Fruit fly (Drosophila melanogaster) whole organism, prepupa: ENCODE measurements around the gene CG10631.

Experiments
- Blimp-1 ChIP-seq: fragments of 200-800 bp; sonication (Bioruptor generic); optimal IDR thresholded peaks from 3 replicates; lab custom pipeline; 2017; ENCODE audit warnings: missing biosample characterization, missing genetic modification characterization, mild to moderate bottlenecking, moderate library complexity, missing genetic modification reagents
- CG10669 ChIP-seq: fragments of 200-800 bp; sonication (Bioruptor generic); optimal IDR thresholded peaks from 3 replicates; lab custom pipeline; 2018; ENCODE audit warnings: missing biosample characterization, mild to moderate bottlenecking, missing genetic modification characterization, moderate library complexity
- CG11294 ChIP-seq: fragments of 200-800 bp; sonication (Bioruptor generic); IDR thresholded peaks from 2 replicates; pipeline ENCODE4 v1.3.6; 2022; ENCODE audit warnings: missing biosample characterization, missing genetic modification characterization
- CG11762 ChIP-seq: fragments of 200-800 bp; sonication (Bioruptor generic); optimal IDR thresholded peaks from 3 replicates; lab custom pipeline; 2016; ENCODE audit warnings: missing biosample characterization, missing genetic modification characterization; ENCODE audit not compliant: insufficient read depth
- CG11902 ChIP-seq: fragments of 200-800 bp; sonication (Bioruptor generic); optimal IDR thresholded peaks from 3 replicates; lab custom pipeline; 2016; ENCODE audit warnings: missing biosample characterization, missing genetic modification characterization
- CG15336 ChIP-seq: fragments of 200-800 bp; sonication (Bioruptor generic); IDR thresholded peaks from 2 replicates; pipeline ENCODE4 v1.3.6; 2022; ENCODE audit warnings: missing biosample characterization, missing genetic modification characterization
- CG1621 ChIP-seq: fragments of 200-800 bp; sonication (Bioruptor generic); optimal IDR thresholded peaks from 3 replicates; lab custom pipeline; 2018; ENCODE audit warnings: missing biosample characterization, mild to moderate bottlenecking, missing genetic modification characterization
- CG16779 ChIP-seq: fragments of 200-800 bp; sonication (Bioruptor generic); optimal IDR thresholded peaks from 3 replicates; lab custom pipeline; 2017; ENCODE audit warnings: missing biosample characterization, mild to moderate bottlenecking, missing genetic modification characterization
- CG3032 ChIP-seq: fragments of 200-800 bp; optimal IDR thresholded peaks from 2 replicates; lab custom pipeline; 2019; ENCODE audit warnings: missing biosample characterization, mild to moderate bottlenecking, missing genetic modification characterization, moderate library complexity
- CG31627 ChIP-seq: fragments of 200-800 bp; sonication (Bioruptor generic); optimal IDR thresholded peaks from 3 replicates; lab custom pipeline; 2016; ENCODE audit warnings: missing biosample characterization, missing genetic modification characterization
- CG32006 ChIP-seq: fragments of 200-800 bp; sonication (Bioruptor generic); optimal IDR thresholded peaks from 3 replicates; lab custom pipeline; 2017; ENCODE audit warnings: missing biosample characterization, mild to moderate bottlenecking, missing genetic modification characterization
- CG3919 ChIP-seq: fragments of 200-800 bp; sonication (Bioruptor generic); optimal IDR thresholded peaks from 3 replicates; lab custom pipeline; 2016; ENCODE audit warnings: missing biosample characterization, missing genetic modification characterization
- CG4318 ChIP-seq: fragments of 200-800 bp; sonication (Bioruptor generic); optimal IDR thresholded peaks from 3 replicates; lab custom pipeline; 2017; ENCODE audit warnings: missing biosample characterization, mild to moderate bottlenecking, missing genetic modification characterization
- CG6276 ChIP-seq: fragments of 200-800 bp; sonication (Bioruptor generic); optimal IDR thresholded peaks from 2 replicates; lab custom pipeline; 2017; ENCODE audit warnings: missing biosample characterization, mild to moderate bottlenecking, missing genetic modification characterization
- CG6792 ChIP-seq: fragments of 200-800 bp; sonication (Bioruptor generic); optimal IDR thresholded peaks from 3 replicates; lab custom pipeline; 2016; ENCODE audit warnings: missing biosample characterization, missing genetic modification characterization
- CG6854 ChIP-seq: fragments of 200-800 bp; sonication (Bioruptor generic); optimal IDR thresholded peaks from 2 replicates; lab custom pipeline; 2017; ENCODE audit warnings: missing biosample characterization, mild to moderate bottlenecking, missing genetic modification characterization
- CG8319 ChIP-seq: fragments of 200-800 bp; sonication (Bioruptor generic); optimal IDR thresholded peaks from 3 replicates; lab custom pipeline; 2016; ENCODE audit warnings: missing biosample characterization, missing genetic modification characterization
- Eip75B ChIP-seq: fragments of 200-800 bp; sonication (Bioruptor generic); optimal IDR thresholded peaks from 3 replicates; lab custom pipeline; 2016; ENCODE audit warnings: missing biosample characterization, missing genetic modification characterization
- Eip78C ChIP-seq: fragments of 200-800 bp; sonication (Bioruptor generic); peaks from one replicate; lab custom pipeline; 2016; ENCODE audit warnings: missing biosample characterization, missing genetic modification characterization
- Eip93F ChIP-seq: fragments of 200-800 bp; sonication (Bioruptor generic); optimal IDR thresholded peaks from 2 replicates; lab custom pipeline; 2016; ENCODE audit warnings: missing biosample characterization, mild to moderate bottlenecking, missing genetic modification characterization
- Ets21C ChIP-seq: fragments of 200-800 bp; sonication (Bioruptor generic); optimal IDR thresholded peaks from 3 replicates; lab custom pipeline; 2016; ENCODE audit warnings: missing biosample characterization, missing genetic modification characterization
- Ets96B ChIP-seq: fragments of 200-800 bp; optimal IDR thresholded peaks from 2 replicates; lab custom pipeline; 2019; ENCODE audit warnings: missing biosample characterization, mild to moderate bottlenecking, missing genetic modification characterization, moderate library complexity
- Gug ChIP-seq: fragments of 200-800 bp; sonication (Bioruptor generic); IDR thresholded peaks from 2 replicates; pipeline ENCODE4 v1.3.6; 2022; ENCODE audit warnings: missing biosample characterization, missing genetic modification characterization
- Hr38 ChIP-seq: sonication (Bioruptor generic); optimal IDR thresholded peaks from 2 replicates; lab custom pipeline; 2016; ENCODE audit warnings: missing biosample characterization, missing genetic modification characterization
- Hr39 ChIP-seq: fragments of 200-800 bp; sonication (Bioruptor generic); optimal IDR thresholded peaks from 2 replicates; lab custom pipeline; 2016; ENCODE audit warnings: missing biosample characterization, missing genetic modification characterization
- Lpt ChIP-seq: fragments of 200-800 bp; sonication (Bioruptor generic); optimal IDR thresholded peaks from 3 replicates; lab custom pipeline; 2016; ENCODE audit warnings: missing biosample characterization, missing genetic modification characterization
- Met ChIP-seq: fragments of 200-800 bp; sonication (Bioruptor generic); optimal IDR thresholded peaks from 3 replicates; lab custom pipeline; 2016; ENCODE audit warnings: missing biosample characterization, missing genetic modification characterization
- Smox ChIP-seq: fragments of 200-800 bp; sonication (Bioruptor generic); optimal IDR thresholded peaks from 3 replicates; lab custom pipeline; 2016; ENCODE audit warnings: missing biosample characterization, missing genetic modification characterization
- Sox102F ChIP-seq: fragments of 200-800 bp; sonication (Bioruptor generic); optimal IDR thresholded peaks from 2 replicates; lab custom pipeline; 2016; ENCODE audit warnings: missing biosample characterization, mild to moderate bottlenecking, missing genetic modification characterization
- achi ChIP-seq: fragments of 200-800 bp; sonication (Bioruptor generic); optimal IDR thresholded peaks from 3 replicates; lab custom pipeline; 2016; ENCODE audit warnings: missing biosample characterization, missing genetic modification characterization
- acj6 ChIP-seq: fragments of 200-800 bp; sonication (Bioruptor generic); optimal IDR thresholded peaks from 3 replicates; lab custom pipeline; 2016; ENCODE audit warnings: missing biosample characterization, missing genetic modification characterization
- cyc ChIP-seq: fragments of 200-800 bp; sonication (Bioruptor generic); optimal IDR thresholded peaks from 3 replicates; lab custom pipeline; 2016; ENCODE audit warnings: missing biosample characterization, missing genetic modification characterization
- dac ChIP-seq: fragments of 200-800 bp; sonication (Bioruptor generic); optimal IDR thresholded peaks from 2 replicates; lab custom pipeline; 2017; ENCODE audit warnings: missing biosample characterization, mild to moderate bottlenecking, missing genetic modification characterization
- dsx ChIP-seq: fragments of 200-800 bp; optimal IDR thresholded peaks from 3 replicates; lab custom pipeline; 2019; ENCODE audit warnings: missing biosample characterization, mild to moderate bottlenecking, missing genetic modification characterization, moderate library complexity; ENCODE audit not compliant: poor library complexity, severe bottlenecking
- eg ChIP-seq: fragments of 200-800 bp; sonication (Bioruptor generic); IDR thresholded peaks from 3 replicates; pipeline ENCODE4 v1.3.6; 2022; ENCODE audit warnings: missing biosample characterization, missing genetic modification characterization
- esn ChIP-seq: fragments of 200-800 bp; sonication (Bioruptor generic); optimal IDR thresholded peaks from 2 replicates; lab custom pipeline; 2016; ENCODE audit warnings: missing biosample characterization, mild to moderate bottlenecking, missing genetic modification characterization, moderate library complexity
- fd59A ChIP-seq: fragments of 200-800 bp; sonication (Bioruptor generic); optimal IDR thresholded peaks from 2 replicates; lab custom pipeline; 2017; ENCODE audit warnings: missing biosample characterization, mild to moderate bottlenecking, missing genetic modification characterization, missing genetic modification reagents
- fd85E ChIP-seq: fragments of 200-800 bp; sonication (Bioruptor generic); optimal IDR thresholded peaks from 3 replicates; lab custom pipeline; 2016; ENCODE audit warnings: missing biosample characterization, missing genetic modification characterization
- fkh ChIP-seq: fragments of 200-800 bp; sonication (Bioruptor generic); optimal IDR thresholded peaks from 3 replicates; lab custom pipeline; 2017; ENCODE audit warnings: missing biosample characterization, mild to moderate bottlenecking, missing genetic modification characterization, moderate library complexity
- lz ChIP-seq: fragments of 200-800 bp; sonication (Bioruptor generic); optimal IDR thresholded peaks from 3 replicates; lab custom pipeline; 2016; ENCODE audit warnings: missing biosample characterization, missing genetic modification characterization
- net ChIP-seq: fragments of 200-800 bp; sonication (Bioruptor generic); optimal IDR thresholded peaks from 3 replicates; lab custom pipeline; 2016; ENCODE audit warnings: missing biosample characterization, missing genetic modification characterization
- salr ChIP-seq, 2 experiments: fragments of 200-800 bp; sonication (Bioruptor generic); optimal IDR thresholded peaks; 3 replicates each; lab custom pipeline; 2016 to 2018; ENCODE audit warnings: missing biosample characterization in 2 of 2, missing genetic modification characterization in 2 of 2, mild to moderate bottlenecking in 1 of 2
- ss ChIP-seq, 2 experiments: fragments of 200-800 bp; sonication (Bioruptor generic); optimal IDR thresholded peaks; 2 replicates in 1 of 2; 3 replicates in 1 of 2; lab custom pipeline; 2017 to 2018; ENCODE audit warnings: mild to moderate bottlenecking in 2 of 2, missing biosample characterization in 2 of 2, missing genetic modification characterization in 2 of 2, moderate library complexity in 1 of 2
- topi ChIP-seq: fragments of 200-800 bp; sonication (Bioruptor generic); optimal IDR thresholded peaks from 3 replicates; lab custom pipeline; 2016; ENCODE audit warnings: missing biosample characterization, missing genetic modification characterization
- vri ChIP-seq: fragments of 200-800 bp; sonication (Bioruptor generic); optimal IDR thresholded peaks from 3 replicates; lab custom pipeline; 2016; ENCODE audit warnings: missing biosample characterization, mild to moderate bottlenecking, missing genetic modification characterization

Gene CG10631

dm6 chr2L:19756716-19757115, at the start of gene CG10631:
Gene CG10631, minus strand, starts transcription at chr2L:19756904.
- peak; percentile 10; the same call in 1 of the 3 replicates for TF ChIP-seq eg (GFP tag; lab: Robert Waterston, UW)
- TF ChIP-seq dsx (GFP tag; lab: Kevin White, UChicago): no peak

DNA sequence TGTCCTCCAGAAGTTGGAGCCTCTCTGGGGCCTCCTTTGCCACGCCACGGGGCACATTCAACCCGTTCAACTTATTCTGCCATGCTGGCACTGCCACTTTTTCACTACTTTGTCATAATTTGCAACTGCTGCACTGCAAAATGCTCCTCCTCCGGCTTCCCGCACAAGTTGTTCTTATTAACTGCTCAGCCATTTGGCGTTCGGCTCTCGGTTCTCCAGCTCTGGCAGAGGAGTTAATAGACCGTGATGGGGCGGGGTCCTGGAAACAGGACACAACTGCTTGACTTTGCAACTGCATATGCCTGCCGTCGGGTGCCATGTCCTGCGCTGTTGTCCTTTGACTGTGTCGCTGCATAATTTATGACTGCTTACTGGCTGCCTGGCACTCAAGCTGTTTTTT, 48.3 kb upstream of the CG10631 start:
- no peak for TF ChIP-seq Ets21C
- TF ChIP-seq Hr38 (GFP tag; lab: Kevin White, UChicago): no peak
- no peak for TF ChIP-seq CG31627 (GFP tag; lab: Kevin White, UChicago)
- no peak for TF ChIP-seq Hr39 (GFP tag; lab: Kevin White, UChicago)
- no peak for TF ChIP-seq fkh (GFP tag; lab: Kevin White, UChicago)
- TF ChIP-seq CG1621 (tag; lab: Kevin White, UChicago): no peak
- TF ChIP-seq, all 60 proteins: peak for 0

DNA sequence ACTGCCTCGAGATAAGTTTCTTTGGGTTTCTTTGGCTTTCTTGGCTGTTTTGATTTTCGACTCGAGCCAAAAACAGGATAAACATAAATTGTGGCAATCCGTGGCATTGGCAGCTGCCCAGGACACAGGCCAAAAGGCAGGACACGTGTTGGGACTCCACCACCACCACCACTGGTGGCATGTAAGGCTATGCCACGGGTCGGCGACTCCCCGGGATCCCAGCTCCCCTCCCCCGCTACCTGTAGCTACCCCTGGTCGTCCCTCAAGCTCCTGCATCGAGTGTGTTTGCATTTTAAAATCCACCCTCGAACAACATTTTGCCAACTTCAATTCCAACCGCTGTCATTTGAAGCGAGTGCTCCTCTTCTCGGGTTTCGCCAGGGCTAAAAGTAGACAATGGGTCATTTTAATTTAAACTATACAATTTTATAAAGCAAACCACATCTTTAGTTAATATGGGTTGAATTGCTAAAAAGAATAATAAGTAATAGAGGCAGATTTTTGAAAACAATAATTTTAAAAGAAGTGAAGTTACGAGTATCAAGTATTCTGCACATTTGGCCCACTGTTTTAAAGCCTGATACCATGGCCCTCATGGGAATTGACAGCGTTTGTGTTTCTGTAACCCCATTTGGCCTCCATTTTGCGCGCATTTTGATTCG, 45.4 kb upstream of the CG10631 start:
- TF ChIP-seq Met (GFP tag; lab: Kevin White, UChicago): peak; percentile 49
- no peak for TF ChIP-seq fd59A (GFP tag; lab: Kevin White, UChicago)
- no peak for TF ChIP-seq CG6276
- TF ChIP-seq Smox (GFP tag; lab: Kevin White, UChicago): peak; percentile 47
- TF ChIP-seq cyc (GFP tag; lab: Kevin White, UChicago): no peak
- no peak for TF ChIP-seq Ets21C
- TF ChIP-seq Blimp-1: no peak
- no peak for TF ChIP-seq CG10669 (GFP tag; lab: Kevin White, UChicago)
- no peak for TF ChIP-seq fd85E (GFP tag; lab: Kevin White, UChicago)
- no peak for TF ChIP-seq CG8319
- peak; percentile 18 for TF ChIP-seq Eip75B (GFP tag; lab: Kevin White, UChicago)
- no peak for TF ChIP-seq CG11294 (GFP tag; lab: Robert Waterston, UW)
- no peak for TF ChIP-seq CG1621 (tag; lab: Kevin White, UChicago)
- no peak for TF ChIP-seq CG6792 (GFP tag; lab: Kevin White, UChicago)
- TF ChIP-seq Eip93F (GFP tag; lab: Kevin White, UChicago): no peak
- no peak for TF ChIP-seq Lpt (GFP tag; lab: Kevin White, UChicago)
- TF ChIP-seq CG15336: 0 out of 2 replicates have a peak, but pooled peaks have one; percentile 13
- peak; percentile 14 for TF ChIP-seq lz
- TF ChIP-seq salr (GFP tag; optimal IDR thresholded peaks at IDR 0.05; lab: Kevin White, UChicago): no peak
- peak; percentile 20 for TF ChIP-seq acj6 (GFP tag; lab: Kevin White, UChicago)
- TF ChIP-seq CG31627 (GFP tag; lab: Kevin White, UChicago): peak; percentile 10
- no peak for TF ChIP-seq Gug (GFP tag; lab: Robert Waterston, UW)
- no peak for TF ChIP-seq Hr38 (GFP tag; lab: Kevin White, UChicago)
- no peak for TF ChIP-seq fkh (GFP tag; lab: Kevin White, UChicago)
- no peak for TF ChIP-seq CG6854 (GFP tag; lab: Kevin White, UChicago)
- TF ChIP-seq CG11762: no peak
- TF ChIP-seq CG16779: no peak
- TF ChIP-seq CG4318 (GFP tag; lab: Kevin White, UChicago): no peak
- no peak for TF ChIP-seq Hr39 (GFP tag; lab: Kevin White, UChicago)
- no peak for TF ChIP-seq eg (GFP tag; lab: Robert Waterston, UW)
- TF ChIP-seq Ets96B (tag; lab: Kevin White, UChicago): no peak
- no peak for TF ChIP-seq topi (GFP tag; lab: Kevin White, UChicago)
- no peak for TF ChIP-seq ss (GFP tag; optimal IDR thresholded peaks at IDR 0.05; lab: Kevin White, UChicago)
- TF ChIP-seq CG32006 (GFP tag; lab: Kevin White, UChicago): no peak
- TF ChIP-seq Eip78C (GFP tag; lab: Kevin White, UChicago): peak; percentile 36
- TF ChIP-seq dac (GFP tag; lab: Kevin White, UChicago): no peak
- no peak for TF ChIP-seq CG3919 (GFP tag; lab: Kevin White, UChicago)
- TF ChIP-seq CG11902 (GFP tag; lab: Kevin White, UChicago): no peak
- no peak for TF ChIP-seq net (GFP tag; lab: Kevin White, UChicago)
- TF ChIP-seq achi (GFP tag; lab: Kevin White, UChicago): peak; percentile 6
- TF ChIP-seq esn (GFP tag; lab: Kevin White, UChicago): peak; percentile 33
- peak; percentile 24 for TF ChIP-seq Sox102F (GFP tag; lab: Kevin White, UChicago)
- TF ChIP-seq vri (GFP tag; lab: Kevin White, UChicago): peak; percentile 10
- TF ChIP-seq CG3032 (tag; lab: Kevin White, UChicago): no peak
